Worm (Caenorhabditis elegans) whole organism, young adult: Measurements from ENCODE around the gene prde-1.

Source experiments
- B0261.1 ChIP-seq: sonication (generic microtip); optimal IDR thresholded peaks from 2 replicates; lab custom pipeline; 2016; ENCODE audit warnings: mild to moderate bottlenecking, missing genetic modification characterization, moderate library complexity, missing compliant biosample characterization
- B0336.3 ChIP-seq: fragments of 200-800 bp; sonication (Bioruptor generic); IDR thresholded peaks from 2 replicates; pipeline ENCODE4 v1.3.6; 2022; ENCODE audit warnings: missing genetic modification characterization, missing compliant biosample characterization
- C06A6.2 ChIP-seq: fragments of 200-800 bp; sonication (Bioruptor generic); conservative IDR thresholded peaks from 2 replicates; pipeline ENCODE4 v1.3.6; 2022; ENCODE audit warnings: missing genetic modification characterization, missing compliant biosample characterization
- F10E7.11 ChIP-seq: sonication (generic microtip); optimal IDR thresholded peaks from 2 replicates; lab custom pipeline; 2017; ENCODE audit warnings: mild to moderate bottlenecking, missing genetic modification characterization, moderate library complexity, missing compliant biosample characterization
- F22D6.2 ChIP-seq: sonication (generic microtip); optimal IDR thresholded peaks from 2 replicates; lab custom pipeline; 2016; ENCODE audit warnings: mild to moderate bottlenecking, missing genetic modification characterization, missing compliant biosample characterization
- F39B2.1 ChIP-seq: fragments of 200-800 bp; sonication (Bioruptor generic); IDR thresholded peaks from 2 replicates; pipeline ENCODE4 v1.3.6; 2022; ENCODE audit warnings: missing genetic modification reagents, missing genetic modification characterization, missing compliant biosample characterization
- F49E8.2 ChIP-seq: sonication (generic microtip); optimal IDR thresholded peaks from 3 replicates; lab custom pipeline; 2017; ENCODE audit warnings: missing genetic modification characterization, mild to moderate bottlenecking, missing compliant biosample characterization, antibody characterized with exemption, moderate library complexity; ENCODE audit not compliant: insufficient read depth
- F57A8.1 ChIP-seq: fragments of 200-800 bp; sonication (Bioruptor generic); optimal IDR thresholded peaks from 2 replicates; lab custom pipeline; 2018; ENCODE audit warnings: mild to moderate bottlenecking, missing genetic modification characterization, moderate library complexity, missing compliant biosample characterization
- K12H6.12 ChIP-seq: fragments of 200-800 bp; sonication (Bioruptor generic); optimal IDR thresholded peaks from 2 replicates; lab custom pipeline; 2018; ENCODE audit warnings: mild to moderate bottlenecking, missing genetic modification characterization, missing compliant biosample characterization
- Y67H2A.10 ChIP-seq: fragments of 200-800 bp; sonication (Bioruptor generic); conservative IDR thresholded peaks from 2 replicates; pipeline ENCODE4 v1.3.6; 2022; ENCODE audit warnings: missing genetic modification reagents, missing genetic modification characterization, missing compliant biosample characterization
- Y79H2A.3 ChIP-seq: fragments of 200-800 bp; sonication (Bioruptor generic); conservative IDR thresholded peaks from 2 replicates; pipeline ENCODE4 v1.3.6; 2022; ENCODE audit warnings: missing genetic modification reagents, missing genetic modification characterization, missing compliant biosample characterization
- Y95B8A.8 ChIP-seq: fragments of 200-800 bp; sonication (Bioruptor generic); IDR thresholded peaks from 2 replicates; pipeline ENCODE4 v1.3.6; 2022; ENCODE audit warnings: missing genetic modification reagents, missing genetic modification characterization, missing compliant biosample characterization
- atf-7 ChIP-seq: sonication (generic microtip); optimal IDR thresholded peaks from 2 replicates; lab custom pipeline; 2017; ENCODE audit warnings: mild to moderate bottlenecking, missing genetic modification characterization, missing compliant biosample characterization
- ceh-40 ChIP-seq: fragments of 200-800 bp; sonication (Bioruptor generic); IDR thresholded peaks from 2 replicates; pipeline ENCODE4 v1.3.6; 2022; ENCODE audit warnings: missing genetic modification characterization, missing compliant biosample characterization
- ceh-91 ChIP-seq: fragments of 200-800 bp; sonication (Bioruptor generic); IDR thresholded peaks from 2 replicates; pipeline ENCODE4 v1.3.6; 2022; ENCODE audit warnings: missing genetic modification reagents, missing genetic modification characterization, missing compliant biosample characterization
- dox-1 ChIP-seq: fragments of 200-800 bp; sonication (Bioruptor generic); IDR thresholded peaks from 2 replicates; pipeline ENCODE4 v1.3.6; 2022; ENCODE audit warnings: missing genetic modification reagents, missing genetic modification characterization, missing compliant biosample characterization
- efl-1 ChIP-seq: fragments of 150-350 bp; optimal IDR thresholded peaks from 2 replicates; lab custom pipeline; 2014; ENCODE audit warnings: missing biosample characterization, missing genetic modification reagents, missing genetic modification characterization
- egl-18 ChIP-seq: fragments of 200-800 bp; sonication (Bioruptor generic); IDR thresholded peaks from 2 replicates; pipeline ENCODE4 v1.3.6; 2022; ENCODE audit warnings: missing genetic modification reagents, missing genetic modification characterization, missing compliant biosample characterization
- ekl-4 ChIP-seq: fragments of 200-800 bp; sonication (Bioruptor generic); IDR thresholded peaks from 2 replicates; pipeline ENCODE4 v1.3.6; 2022; ENCODE audit warnings: missing genetic modification reagents, missing genetic modification characterization, missing compliant biosample characterization
- fkh-3 ChIP-seq: sonication (generic microtip); optimal IDR thresholded peaks from 2 replicates; lab custom pipeline; 2016; ENCODE audit warnings: mild to moderate bottlenecking, missing genetic modification characterization, missing compliant biosample characterization
- him-1 ChIP-seq: sonication (generic microtip); optimal IDR thresholded peaks from 2 replicates; lab custom pipeline; 2016; ENCODE audit warnings: missing genotype, missing genetic modification reagents, missing genetic modification characterization, missing compliant biosample characterization
- hlh-12 ChIP-seq: sonication (generic microtip); optimal IDR thresholded peaks from 2 replicates; lab custom pipeline; 2016; ENCODE audit warnings: missing genetic modification characterization, missing compliant biosample characterization
- hmg-20 ChIP-seq: fragments of 200-800 bp; sonication (Bioruptor generic); IDR thresholded peaks from 2 replicates; pipeline ENCODE4 v1.3.6; 2022; ENCODE audit warnings: missing genetic modification reagents, missing genetic modification characterization, missing compliant biosample characterization
- hrde-1 ChIP-seq: sonication (generic microtip); optimal IDR thresholded peaks from 2 replicates; lab custom pipeline; 2016; ENCODE audit warnings: missing genetic modification characterization, mild to moderate bottlenecking, missing compliant biosample characterization, moderate library complexity, missing genotype, missing genetic modification reagents, borderline replicate concordance
- hsf-1 ChIP-seq: fragments of 200-800 bp; sonication (Bioruptor generic); IDR thresholded peaks from 2 replicates; pipeline ENCODE4 v1.3.6; 2022; ENCODE audit warnings: missing genetic modification reagents, missing genetic modification characterization, missing compliant biosample characterization
- let-526 ChIP-seq: fragments of 200-800 bp; sonication (Bioruptor generic); IDR thresholded peaks from 2 replicates; pipeline ENCODE4 v1.3.6; 2022; ENCODE audit warnings: missing genetic modification reagents, missing genetic modification characterization, missing compliant biosample characterization
- lir-1 ChIP-seq: fragments of 200-800 bp; sonication (Bioruptor generic); conservative IDR thresholded peaks from 2 replicates; pipeline ENCODE4 v1.3.6; 2022; ENCODE audit warnings: missing genetic modification reagents, missing genetic modification characterization, missing compliant biosample characterization
- lsl-1 ChIP-seq: fragments of 200-800 bp; sonication (Bioruptor generic); optimal IDR thresholded peaks from 2 replicates; lab custom pipeline; 2018; ENCODE audit warnings: mild to moderate bottlenecking, missing genetic modification characterization, moderate library complexity, missing compliant biosample characterization
- madf-8 ChIP-seq: fragments of 200-800 bp; sonication (Bioruptor generic); conservative IDR thresholded peaks from 2 replicates; pipeline ENCODE4 v1.3.6; 2022; ENCODE audit warnings: missing genetic modification reagents, missing genetic modification characterization, missing compliant biosample characterization
- mcd-1 ChIP-seq: fragments of 200-800 bp; sonication (Bioruptor generic); IDR thresholded peaks from 2 replicates; pipeline ENCODE4 v1.3.6; 2022; ENCODE audit warnings: missing genetic modification reagents, missing genetic modification characterization, missing compliant biosample characterization
- mel-28 ChIP-seq: sonication (generic microtip); optimal IDR thresholded peaks from 2 replicates; lab custom pipeline; 2016; ENCODE audit warnings: borderline replicate concordance, mild to moderate bottlenecking, missing genetic modification characterization, missing compliant biosample characterization
- nfya-1 ChIP-seq: sonication (generic microtip); optimal IDR thresholded peaks from 2 replicates; lab custom pipeline; 2017; ENCODE audit warnings: antibody characterized with exemption, missing compliant biosample characterization, missing genetic modification characterization, borderline replicate concordance; ENCODE audit not compliant: insufficient read depth
- nfyb-1 ChIP-seq: fragments of 200-800 bp; sonication (Bioruptor generic); IDR thresholded peaks from 2 replicates; pipeline ENCODE4 v1.3.6; 2022; ENCODE audit warnings: missing genetic modification reagents, missing genetic modification characterization, missing compliant biosample characterization
- nhr-179 ChIP-seq: sonication (generic microtip); optimal IDR thresholded peaks from 2 replicates; lab custom pipeline; 2016; ENCODE audit warnings: mild to moderate bottlenecking, missing genetic modification characterization, missing compliant biosample characterization
- pbrm-1 ChIP-seq: fragments of 200-800 bp; sonication (Bioruptor generic); IDR thresholded peaks from 2 replicates; pipeline ENCODE4 v1.3.6; 2022; ENCODE audit warnings: missing genetic modification reagents, missing genetic modification characterization, missing compliant biosample characterization
- repo-1 ChIP-seq: sonication (generic microtip); optimal IDR thresholded peaks from 2 replicates; lab custom pipeline; 2017; ENCODE audit warnings: mild to moderate bottlenecking, missing genetic modification characterization, missing compliant biosample characterization
- sdz-38 ChIP-seq: sonication (generic microtip); optimal IDR thresholded peaks from 2 replicates; lab custom pipeline; 2016; ENCODE audit warnings: missing genotype, missing genetic modification characterization, missing compliant biosample characterization
- sea-2 ChIP-seq: fragments of 200-800 bp; sonication (Bioruptor generic); IDR thresholded peaks from 2 replicates; pipeline ENCODE4 v1.3.6; 2022; ENCODE audit warnings: missing genetic modification characterization, missing compliant biosample characterization
- snpc-1.3 ChIP-seq: sonication (generic microtip); optimal IDR thresholded peaks from 2 replicates; lab custom pipeline; 2017; ENCODE audit warnings: missing genetic modification characterization, mild to moderate bottlenecking, missing compliant biosample characterization, antibody characterized with exemption, moderate library complexity, missing genotype, missing genetic modification reagents; ENCODE audit not compliant: insufficient read depth
- tbp1 ChIP-seq: fragments of 200-800 bp; sonication (Bioruptor generic); optimal IDR thresholded peaks from 2 replicates; lab custom pipeline; 2018; ENCODE audit warnings: mild to moderate bottlenecking, missing genetic modification characterization, missing compliant biosample characterization
- tlf-1 ChIP-seq: fragments of 200-800 bp; sonication (Bioruptor generic); optimal IDR thresholded peaks from 2 replicates; lab custom pipeline; 2018; ENCODE audit warnings: mild to moderate bottlenecking, missing genetic modification characterization, missing compliant biosample characterization
- unc-62 ChIP-seq: fragments of 150-350 bp; optimal IDR thresholded peaks from 2 replicates; lab custom pipeline; 2014; ENCODE audit warnings: missing biosample characterization, missing genetic modification reagents, missing genetic modification characterization
- ztf-18 ChIP-seq: sonication (generic microtip); optimal IDR thresholded peaks from 2 replicates; lab custom pipeline; 2016; ENCODE audit warnings: missing genotype, mild to moderate bottlenecking, missing genetic modification characterization, missing compliant biosample characterization
- ztf-28 ChIP-seq: fragments of 200-800 bp; sonication (Bioruptor generic); IDR thresholded peaks from 2 replicates; pipeline ENCODE4 v1.3.6; 2022; ENCODE audit warnings: missing genetic modification reagents, missing genetic modification characterization, missing compliant biosample characterization
- ztf-6 ChIP-seq: fragments of 200-800 bp; sonication (Bioruptor generic); IDR thresholded peaks from 2 replicates; pipeline ENCODE4 v1.3.6; 2022; ENCODE audit warnings: missing genetic modification reagents, missing genetic modification characterization, missing compliant biosample characterization

The prde-1 gene

ce11 chrV:15512856-15513756 is 24.9 kb upstream of the prde-1 start (continued):
- TF ChIP-seq F39B2.1 (no peak), hmg-20 (no peak), fkh-3 (tag; lab: Kevin White, UChicago) (no peak), him-1 (tag; lab: Kevin White, UChicago) (no peak), unc-62 (GFP tag; lab: Kevin White, UChicago) (no peak)

- TF ChIP-seq ztf-18 (tag; lab: Kevin White, UChicago), result peak; percentile 5
- no peak for TF ChIP-seq mel-28 (tag; lab: Kevin White, UChicago)
- TF ChIP-seq F22D6.2 (tag; lab: Kevin White, UChicago), result no peak
- TF ChIP-seq Y95B8A.8 (GFP tag; lab: Robert Waterston, UW), result no peak
- no peak for TF ChIP-seq tlf-1 (GFP tag; lab: Kevin White, UChicago)
- no peak for TF ChIP-seq Y79H2A.3
- no peak for TF ChIP-seq unc-62 (GFP tag; lab: Kevin White, UChicago)
- no peak for TF ChIP-seq F10E7.11 (tag; lab: Kevin White, UChicago)
- no peak for TF ChIP-seq nfya-1 (tag; lab: Kevin White, UChicago)
- TF ChIP-seq ztf-28 (GFP tag; lab: Robert Waterston, UW), result no peak
- peak; percentile 40 for TF ChIP-seq lsl-1 (GFP tag; lab: Kevin White, UChicago)
- TF ChIP-seq sdz-38 (tag; lab: Kevin White, UChicago), result no peak
- TF ChIP-seq F49E8.2 (tag; lab: Kevin White, UChicago), result peak; percentile 22
- no peak for TF ChIP-seq snpc-1.3
- TF ChIP-seq fkh-3 (tag; lab: Kevin White, UChicago), result no peak
- TF ChIP-seq hlh-12 (tag; lab: Kevin White, UChicago), result no peak
- TF ChIP-seq lir-1, result no peak
- no peak for TF ChIP-seq atf-7 (tag; lab: Kevin White, UChicago)
- TF ChIP-seq efl-1, result no peak
- peak; percentile 77 for TF ChIP-seq dox-1
- no peak for TF ChIP-seq hrde-1
- no peak for TF ChIP-seq C06A6.2 (GFP tag; lab: Robert Waterston, UW)
- peak; percentile 89 for TF ChIP-seq tbp1
- no peak for TF ChIP-seq ekl-4
- TF ChIP-seq repo-1 (tag; lab: Kevin White, UChicago), result no peak
- TF ChIP-seq B0261.1, result peak; percentile 77
- TF ChIP-seq ceh-91 (GFP tag; lab: Robert Waterston, UW), result no peak
- TF ChIP-seq hsf-1, result 0 out of 2 replicates have a peak, but pooled peaks have one; percentile 10
- TF ChIP-seq Y67H2A.10 (GFP tag; lab: Robert Waterston, UW), result no peak
- TF ChIP-seq F57A8.1 (GFP tag; lab: Kevin White, UChicago), result no peak
- no peak for TF ChIP-seq B0336.3 (GFP tag; lab: Robert Waterston, UW)
- 0 out of 2 replicates have a peak, but pooled peaks have one; percentile 8 for TF ChIP-seq mcd-1 (GFP tag; lab: Robert Waterston, UW)
- no peak for TF ChIP-seq let-526 (GFP tag; lab: Robert Waterston, UW)
- no peak for TF ChIP-seq nfyb-1
- TF ChIP-seq ztf-6, result no peak
- no peak for TF ChIP-seq nhr-179 (tag; lab: Kevin White, UChicago)
- TF ChIP-seq pbrm-1 (GFP tag; lab: Robert Waterston, UW), result peak; percentile 63
- TF ChIP-seq ceh-40, result no peak
- TF ChIP-seq sea-2 (GFP tag; lab: Robert Waterston, UW), result no peak
- TF ChIP-seq madf-8 (GFP tag; lab: Robert Waterston, UW), result no peak
- TF ChIP-seq K12H6.12 (tag; lab: Kevin White, UChicago), result no peak
- no peak for TF ChIP-seq egl-18 (GFP tag; lab: Robert Waterston, UW)
These were observed 22.7 kb upstream of the prde-1 start for ce11 chrV:15515365-15515764.
